Fruit fly (Drosophila melanogaster) whole organism, embryonic: ENCODE results near the gene CG44476.

Experiments
- Abd-B ChIP-seq: fragments of 200-800 bp; sonication (Bioruptor generic); optimal IDR thresholded peaks from 2 replicates; lab custom pipeline; 2018; ENCODE audit warnings: missing biosample characterization, mild to moderate bottlenecking, missing genetic modification characterization, moderate library complexity
- Ada2b ChIP-seq: fragments of 200-800 bp; sonication (Bioruptor generic); IDR thresholded peaks from 2 replicates; pipeline ENCODE4 v1.3.6; 2022; ENCODE audit warnings: missing biosample characterization, missing genetic modification characterization
- Asciz ChIP-seq: fragments of 200-800 bp; sonication (Bioruptor generic); optimal IDR thresholded peaks from 2 replicates; lab custom pipeline; 2017; ENCODE audit warnings: missing biosample characterization, mild to moderate bottlenecking, missing genetic modification characterization, missing genetic modification reagents
- CG1024 ChIP-seq: fragments of 200-800 bp; sonication (Bioruptor generic); IDR thresholded peaks from 2 replicates; pipeline ENCODE4 v1.3.6; 2022; ENCODE audit warnings: missing biosample characterization, missing genetic modification characterization
- CG10565 ChIP-seq: fragments of 200-800 bp; sonication (Bioruptor generic); optimal IDR thresholded peaks from 3 replicates; lab custom pipeline; 2016; ENCODE audit warnings: missing biosample characterization, mild to moderate bottlenecking, missing genetic modification characterization
- CG10959 ChIP-seq: fragments of 200-800 bp; sonication (Bioruptor generic); IDR thresholded peaks from 2 replicates; pipeline ENCODE4 v1.3.6; 2022; ENCODE audit warnings: missing biosample characterization, missing genetic modification characterization
- CG11723 ChIP-seq: fragments of 200-800 bp; sonication (Bioruptor generic); optimal IDR thresholded peaks from 2 replicates; lab custom pipeline; 2017; ENCODE audit warnings: missing biosample characterization, mild to moderate bottlenecking, missing genetic modification characterization
- CG14014 ChIP-seq: fragments of 200-800 bp; sonication (Bioruptor generic); IDR thresholded peaks from 2 replicates; pipeline ENCODE4 v1.3.6; 2022; ENCODE audit warnings: missing biosample characterization, missing genetic modification characterization
- CG15269 ChIP-seq: fragments of 200-800 bp; sonication (Bioruptor generic); optimal IDR thresholded peaks from 2 replicates; lab custom pipeline; 2018; ENCODE audit warnings: missing biosample characterization, mild to moderate bottlenecking, missing genetic modification characterization, moderate library complexity
- CG16863 ChIP-seq: fragments of 200-800 bp; sonication (Bioruptor generic); optimal IDR thresholded peaks from 3 replicates; lab custom pipeline; 2016; ENCODE audit warnings: missing biosample characterization, missing genetic modification characterization
- CG17186 ChIP-seq: fragments of 200-800 bp; sonication (Bioruptor generic); optimal IDR thresholded peaks from 3 replicates; lab custom pipeline; 2017; ENCODE audit warnings: missing biosample characterization, missing genetic modification reagents, missing genetic modification characterization
- CG18764 ChIP-seq: fragments of 200-800 bp; sonication (Bioruptor generic); optimal IDR thresholded peaks from 3 replicates; lab custom pipeline; 2016; ENCODE audit warnings: missing biosample characterization, missing genetic modification characterization
- CG2120 ChIP-seq: fragments of 200-800 bp; sonication (Bioruptor generic); optimal IDR thresholded peaks from 3 replicates; lab custom pipeline; 2016; ENCODE audit warnings: missing biosample characterization, missing genetic modification characterization
- CG2129 ChIP-seq: fragments of 200-800 bp; sonication (Bioruptor generic); IDR thresholded peaks from 2 replicates; pipeline ENCODE4 v1.3.6; 2022; ENCODE audit warnings: missing biosample characterization, missing genetic modification characterization; ENCODE audit not compliant: partially characterized antibody
- CG2199 ChIP-seq: fragments of 200-800 bp; sonication (Bioruptor generic); IDR thresholded peaks from 3 replicates; pipeline ENCODE4 v1.3.6; 2022; ENCODE audit warnings: missing biosample characterization, missing genetic modification characterization
- CG2889 ChIP-seq: fragments of 200-800 bp; sonication (Bioruptor generic); IDR thresholded peaks from 3 replicates; pipeline ENCODE4 v1.3.6; 2022; ENCODE audit warnings: missing biosample characterization, missing genetic modification characterization
- CG31365 ChIP-seq: fragments of 200-800 bp; sonication (Bioruptor generic); optimal IDR thresholded peaks from 2 replicates; lab custom pipeline; 2018; ENCODE audit warnings: missing biosample characterization, mild to moderate bottlenecking, missing genetic modification characterization
- CG4282 ChIP-seq: fragments of 200-800 bp; sonication (Bioruptor generic); optimal IDR thresholded peaks from 2 replicates; lab custom pipeline; 2016; ENCODE audit warnings: missing biosample characterization, missing genetic modification characterization
- CG4360 ChIP-seq: fragments of 200-800 bp; sonication (Bioruptor generic); IDR thresholded peaks from 2 replicates; pipeline ENCODE4 v1.3.6; 2022; ENCODE audit warnings: missing biosample characterization, missing genetic modification characterization
- CG4617 ChIP-seq: fragments of 200-800 bp; sonication (Bioruptor generic); optimal IDR thresholded peaks from 3 replicates; lab custom pipeline; 2016; ENCODE audit warnings: missing biosample characterization, missing genetic modification characterization, borderline replicate concordance
- CG4820 ChIP-seq: fragments of 200-800 bp; sonication (Bioruptor generic); optimal IDR thresholded peaks from 3 replicates; lab custom pipeline; 2016; ENCODE audit warnings: missing biosample characterization, missing genetic modification characterization
- CG6654 ChIP-seq: fragments of 200-800 bp; sonication (Bioruptor generic); optimal IDR thresholded peaks from 2 replicates; lab custom pipeline; 2017; ENCODE audit warnings: missing biosample characterization, mild to moderate bottlenecking, missing genetic modification characterization
- CG6765 ChIP-seq: fragments of 200-800 bp; sonication (Bioruptor generic); optimal IDR thresholded peaks from 3 replicates; lab custom pipeline; 2017; ENCODE audit warnings: missing biosample characterization, mild to moderate bottlenecking, missing genetic modification characterization
- CG8281 ChIP-seq: fragments of 200-800 bp; sonication (Bioruptor generic); optimal IDR thresholded peaks from 2 replicates; lab custom pipeline; 2018; ENCODE audit warnings: missing biosample characterization, mild to moderate bottlenecking, missing genetic modification characterization, moderate library complexity
- Chrac-16 ChIP-seq: fragments of 200-800 bp; sonication (Bioruptor generic); optimal IDR thresholded peaks from 3 replicates; lab custom pipeline; 2016; ENCODE audit warnings: missing biosample characterization, missing genetic modification characterization
- Fer3 ChIP-seq: fragments of 200-800 bp; sonication (Bioruptor generic); optimal IDR thresholded peaks from 2 replicates; lab custom pipeline; 2018; ENCODE audit warnings: missing biosample characterization, mild to moderate bottlenecking, missing genetic modification characterization, moderate library complexity
- Hr39 ChIP-seq: fragments of >200 bp; optimal IDR thresholded peaks from 2 replicates; lab custom pipeline; 2017
- MTF-1 ChIP-seq: fragments of 200-800 bp; sonication (Bioruptor generic); optimal IDR thresholded peaks from 2 replicates; lab custom pipeline; 2018; ENCODE audit warnings: missing biosample characterization, mild to moderate bottlenecking, missing genetic modification characterization, borderline replicate concordance
- Max ChIP-seq: fragments of 200-800 bp; sonication (Bioruptor generic); optimal IDR thresholded peaks from 2 replicates; lab custom pipeline; 2016; ENCODE audit warnings: missing biosample characterization, mild to moderate bottlenecking, missing genetic modification characterization
- Nf-YB ChIP-seq: fragments of 200-800 bp; sonication (Bioruptor generic); optimal IDR thresholded peaks from 3 replicates; lab custom pipeline; 2019; ENCODE audit warnings: missing biosample characterization, mild to moderate bottlenecking, missing genetic modification characterization, moderate library complexity
- Nf-YC ChIP-seq: fragments of 200-800 bp; optimal IDR thresholded peaks from 3 replicates; lab custom pipeline; 2019; ENCODE audit warnings: missing biosample characterization, mild to moderate bottlenecking, missing genetic modification characterization, moderate library complexity
- Ptx1 ChIP-seq: fragments of 200-800 bp; sonication (Bioruptor generic); IDR thresholded peaks from 2 replicates; pipeline ENCODE4 v1.3.6; 2022; ENCODE audit warnings: missing biosample characterization, missing genetic modification characterization
- Sin3A ChIP-seq: fragments of >200 bp; optimal IDR thresholded peaks from 2 replicates; lab custom pipeline; 2018
- Spps ChIP-seq: fragments of 200-800 bp; sonication (Bioruptor generic); optimal IDR thresholded peaks from 2 replicates; lab custom pipeline; 2018; ENCODE audit warnings: missing biosample characterization, mild to moderate bottlenecking, missing genetic modification characterization
- Tbp ChIP-seq: fragments of >200 bp; optimal IDR thresholded peaks from 2 replicates; lab custom pipeline; 2018; ENCODE audit warnings: missing biosample characterization, missing genetic modification characterization
- ap ChIP-seq: fragments of 200-800 bp; sonication (Bioruptor generic); IDR thresholded peaks from 2 replicates; pipeline ENCODE4 v1.3.6; 2022; ENCODE audit warnings: missing biosample characterization, missing genetic modification characterization
- az2 ChIP-seq: fragments of 200-800 bp; sonication (Bioruptor generic); optimal IDR thresholded peaks from 3 replicates; lab custom pipeline; 2016; ENCODE audit warnings: missing biosample characterization, missing genetic modification characterization
- bab2 ChIP-seq: fragments of 200-800 bp; sonication (Bioruptor generic); optimal IDR thresholded peaks from 2 replicates; lab custom pipeline; 2016; ENCODE audit warnings: missing biosample characterization, missing genetic modification characterization
- cg ChIP-seq: fragments of 200-800 bp; sonication (Bioruptor generic); optimal IDR thresholded peaks from 3 replicates; lab custom pipeline; 2019; ENCODE audit warnings: missing biosample characterization, mild to moderate bottlenecking, missing genetic modification characterization, moderate library complexity
- gfzf ChIP-seq: fragments of 200-800 bp; sonication (Bioruptor generic); optimal IDR thresholded peaks from 2 replicates; lab custom pipeline; 2016; ENCODE audit warnings: missing biosample characterization, mild to moderate bottlenecking, missing genetic modification characterization, moderate library complexity
- ham ChIP-seq: fragments of 200-800 bp; sonication (Bioruptor generic); IDR thresholded peaks from 2 replicates; pipeline ENCODE4 v1.3.6; 2022; ENCODE audit warnings: missing biosample characterization, missing genetic modification characterization
- nmo ChIP-seq: fragments of 200-800 bp; sonication (Bioruptor generic); optimal IDR thresholded peaks from 2 replicates; lab custom pipeline; 2018; ENCODE audit warnings: missing biosample characterization, mild to moderate bottlenecking, missing genetic modification characterization, moderate library complexity
- row ChIP-seq: fragments of 200-800 bp; sonication (Bioruptor generic); IDR thresholded peaks from 3 replicates; pipeline ENCODE4 v1.3.6; 2022; ENCODE audit warnings: missing biosample characterization, missing genetic modification characterization
- schlank ChIP-seq: fragments of 200-800 bp; sonication (Bioruptor generic); optimal IDR thresholded peaks from 2 replicates; lab custom pipeline; 2018; ENCODE audit warnings: missing biosample characterization, mild to moderate bottlenecking, missing genetic modification characterization
- sd ChIP-seq: fragments of 200-800 bp; sonication (Bioruptor generic); optimal IDR thresholded peaks from 3 replicates; lab custom pipeline; 2018; ENCODE audit warnings: missing biosample characterization, mild to moderate bottlenecking, missing genetic modification characterization, moderate library complexity
- seq ChIP-seq: fragments of 200-800 bp; sonication (Bioruptor generic); IDR thresholded peaks from 2 replicates; pipeline ENCODE4 v1.3.6; 2022; ENCODE audit warnings: missing biosample characterization, missing genetic modification characterization
- shn ChIP-seq: fragments of 200-800 bp; sonication (Bioruptor generic); optimal IDR thresholded peaks from 3 replicates; lab custom pipeline; 2016; ENCODE audit warnings: missing biosample characterization, missing genetic modification characterization
- sob ChIP-seq: fragments of 200-800 bp; sonication (Bioruptor generic); IDR thresholded peaks from 2 replicates; pipeline ENCODE4 v1.3.6; 2022; ENCODE audit warnings: missing biosample characterization, missing genetic modification characterization
- tio ChIP-seq: fragments of 200-800 bp; sonication (Bioruptor generic); optimal IDR thresholded peaks from 2 replicates; lab custom pipeline; 2017; ENCODE audit warnings: missing biosample characterization, missing genetic modification characterization, inconsistent platforms
- tna ChIP-seq: fragments of 200-800 bp; sonication (Bioruptor generic); IDR thresholded peaks from 2 replicates; pipeline ENCODE4 v1.3.6; 2022; ENCODE audit warnings: missing biosample characterization, missing genetic modification characterization; ENCODE audit not compliant: partially characterized antibody
- zf30C ChIP-seq: fragments of 200-800 bp; sonication (Bioruptor generic); optimal IDR thresholded peaks from 3 replicates; lab custom pipeline; 2018; ENCODE audit warnings: missing biosample characterization, mild to moderate bottlenecking, missing genetic modification characterization

CG44476 gene

DNA sequence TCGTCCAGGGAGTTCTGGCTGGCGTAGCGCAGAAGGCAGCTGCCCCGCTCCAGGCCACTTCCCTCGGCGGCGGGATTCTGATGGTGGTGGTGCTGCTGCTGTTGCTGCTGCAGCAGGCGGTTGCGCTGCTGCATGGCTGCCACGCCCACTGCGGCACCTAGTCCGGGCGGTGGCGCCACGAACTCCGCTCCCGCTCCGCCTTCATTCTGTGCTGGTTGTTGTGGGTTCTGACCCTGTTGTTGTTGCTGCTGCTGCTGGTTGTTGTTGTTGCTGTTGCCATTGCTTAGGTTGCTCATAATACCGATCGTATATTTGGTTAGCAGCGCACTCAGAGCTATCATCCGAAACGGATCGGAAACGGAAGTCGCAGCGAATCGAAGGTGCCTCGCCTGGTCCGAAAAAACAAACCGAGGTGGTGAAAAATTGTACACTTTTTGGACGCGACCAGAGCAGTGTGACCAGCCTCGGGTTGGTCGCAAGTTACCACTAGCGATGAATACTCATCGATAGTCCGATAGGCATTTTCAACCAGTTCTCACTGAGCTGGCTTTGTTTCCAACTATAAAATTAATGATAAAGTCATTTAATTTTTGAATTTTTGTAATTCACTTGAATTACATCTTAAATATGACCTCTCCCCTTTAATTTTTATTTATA, 24.7 kb upstream of the CG44476 start, which contains the start of gene kel (continued):
- TF ChIP-seq ham (GFP tag; lab: Robert Waterston, UW), result no peak
- TF ChIP-seq Abd-B, result no peak
- no peak for TF ChIP-seq CG10959 (GFP tag; lab: Robert Waterston, UW)
- TF ChIP-seq CG31365, result peak; percentile 58
- TF ChIP-seq bab2, result peak; percentile 16
- peak; percentile 85 for TF ChIP-seq gfzf
- TF ChIP-seq CG8281 (tag; lab: Kevin White, UChicago), result no peak
- TF ChIP-seq tio (GFP tag; lab: Kevin White, UChicago), result no peak
- 0 out of 3 replicates have a peak, but pooled peaks have one; percentile 33 for TF ChIP-seq CG2199 (GFP tag; lab: Robert Waterston, UW)
- no peak for TF ChIP-seq CG14014
- peak; percentile 33; the same call in 1 of the 2 replicates for TF ChIP-seq tna (GFP tag; lab: Robert Waterston, UW)
- TF ChIP-seq cg (GFP tag; lab: Kevin White, UChicago), result no peak
- TF ChIP-seq Tbp, result no peak
- no peak for TF ChIP-seq Nf-YB (GFP tag; lab: Kevin White, UChicago)
- peak; percentile 73 for TF ChIP-seq row (GFP tag; lab: Robert Waterston, UW)
- no peak for TF ChIP-seq Ada2b (GFP tag; lab: Robert Waterston, UW)
- TF ChIP-seq Max, result peak; percentile 26
- TF ChIP-seq Chrac-16, result peak; percentile 27
- no peak for TF ChIP-seq az2
- TF ChIP-seq nmo (GFP tag; lab: Kevin White, UChicago), result peak; percentile 59
- TF ChIP-seq sd (tag; lab: Kevin White, UChicago), result no peak
- TF ChIP-seq schlank (tag; lab: Kevin White, UChicago), result peak; percentile 66
- TF ChIP-seq sob, result peak; percentile 59
- peak; percentile 5 for TF ChIP-seq CG16863 (GFP tag; lab: Kevin White, UChicago)
- TF ChIP-seq CG4820 (GFP tag; lab: Kevin White, UChicago), result peak; percentile 10
- TF ChIP-seq ap (GFP tag; lab: Robert Waterston, UW), result no peak
- peak; percentile 52 for TF ChIP-seq seq (GFP tag; lab: Robert Waterston, UW)
- peak; percentile 30 for TF ChIP-seq Nf-YC (tag; lab: Kevin White, UChicago)
- TF ChIP-seq CG10565 (GFP tag; lab: Kevin White, UChicago), result no peak
- peak; percentile 74 for TF ChIP-seq MTF-1 (GFP tag; lab: Kevin White, UChicago)
- TF ChIP-seq CG11723 (GFP tag; lab: Kevin White, UChicago), result no peak
- peak; percentile 60 for TF ChIP-seq CG6765
- peak; percentile 61 for TF ChIP-seq CG2120 (GFP tag; lab: Kevin White, UChicago)
- TF ChIP-seq Spps (tag; lab: Kevin White, UChicago), result no peak
- TF ChIP-seq CG4617, result peak; percentile 79
- TF ChIP-seq CG2129 (GFP tag; lab: Robert Waterston, UW), result no peak
- TF ChIP-seq shn (GFP tag; lab: Kevin White, UChicago), result peak; percentile 12
- TF ChIP-seq CG1024 (GFP tag; lab: Robert Waterston, UW), result peak; percentile 60
- TF ChIP-seq CG18764 (GFP tag; lab: Kevin White, UChicago), result no peak
- TF ChIP-seq Fer3 (tag; lab: Kevin White, UChicago), result peak; percentile 49
- peak; percentile 22 for TF ChIP-seq CG17186 (GFP tag; lab: Kevin White, UChicago)
- peak; percentile 28 for TF ChIP-seq Sin3A (lab: Kevin White, UChicago)
- TF ChIP-seq zf30C (GFP tag; lab: Kevin White, UChicago), result no peak
- TF ChIP-seq CG4282 (GFP tag; lab: Kevin White, UChicago), result no peak
- TF ChIP-seq CG2889 (GFP tag; lab: Robert Waterston, UW), result no peak
- no peak for TF ChIP-seq CG6654
- peak; percentile 53 for TF ChIP-seq CG15269 (tag; lab: Kevin White, UChicago)
- no peak for TF ChIP-seq Hr39 (lab: Kevin White, UChicago)
- no peak for TF ChIP-seq Ptx1 (GFP tag; lab: Robert Waterston, UW)
- peak; percentile 95 for TF ChIP-seq CG4360 (GFP tag; lab: Robert Waterston, UW)
- TF ChIP-seq Asciz (GFP tag; lab: Kevin White, UChicago), result peak; percentile 20
